Fruit fly (Drosophila melanogaster) whole organism, wandering third instar larva: ENCODE results near the gene COX7AL.

Experiments used
- CG32264 ChIP-seq: fragments of 200-800 bp; sonication (Bioruptor generic); optimal IDR thresholded peaks from 2 replicates; lab custom pipeline; 2016; ENCODE audit warnings: missing biosample characterization, missing genetic modification characterization
- HLH106 ChIP-seq: fragments of 200-800 bp; optimal IDR thresholded peaks from 3 replicates; lab custom pipeline; 2019; ENCODE audit warnings: missing biosample characterization, mild to moderate bottlenecking, missing genetic modification characterization, moderate library complexity
- Hnf4 ChIP-seq: fragments of 200-800 bp; sonication (Bioruptor generic); optimal IDR thresholded peaks from 2 replicates; lab custom pipeline; 2016; ENCODE audit warnings: missing biosample characterization, mild to moderate bottlenecking, missing genetic modification characterization
- Hr78 ChIP-seq: fragments of >200 bp; optimal IDR thresholded peaks from 2 replicates; lab custom pipeline; 2017; ENCODE audit warnings: missing biosample characterization, missing genetic modification characterization
- Hr83 ChIP-seq: fragments of 200-300 bp; sonication (Bioruptor generic); optimal IDR thresholded peaks from 2 replicates; lab custom pipeline; 2016; ENCODE audit warnings: missing biosample characterization, mild to moderate bottlenecking, missing genetic modification characterization, moderate library complexity; ENCODE audit not compliant: poor library complexity, severe bottlenecking
- Jra ChIP-seq: sonication (Bioruptor generic); optimal IDR thresholded peaks from 2 replicates; lab custom pipeline; 2016; ENCODE audit warnings: missing biosample characterization, missing genetic modification characterization
- Mio ChIP-seq: sonication (Bioruptor generic); optimal IDR thresholded peaks from 2 replicates; lab custom pipeline; 2016; ENCODE audit warnings: missing biosample characterization, missing genetic modification characterization
- Myc ChIP-seq: fragments of >200 bp; optimal IDR thresholded peaks from 2 replicates; lab custom pipeline; 2017
- N ChIP-seq: fragments of >200 bp; optimal IDR thresholded peaks from 2 replicates; lab custom pipeline; 2018; ENCODE audit warnings: missing biosample characterization, missing external identifiers, missing genetic modification characterization
- OdsH ChIP-seq: fragments of 200-800 bp; sonication (Bioruptor generic); optimal IDR thresholded peaks from 2 replicates; lab custom pipeline; 2016; ENCODE audit warnings: missing biosample characterization, mild to moderate bottlenecking, missing genetic modification characterization
- Rel ChIP-seq, 2 experiments: fragments of 200-800 bp; sonication (Bioruptor generic) in 1 of 2; optimal IDR thresholded peaks; 2 replicates in 1 of 2; 3 replicates in 1 of 2; lab custom pipeline; 2016 to 2019; ENCODE audit warnings: mild to moderate bottlenecking in 2 of 2, missing biosample characterization in 2 of 2, missing genetic modification characterization in 2 of 2, moderate library complexity in 1 of 2
- Sp1 ChIP-seq: fragments of 200-800 bp; sonication (Bioruptor generic); optimal IDR thresholded peaks from 3 replicates; lab custom pipeline; 2019; ENCODE audit warnings: missing biosample characterization, mild to moderate bottlenecking, missing genetic modification characterization, moderate library complexity
- Vsx2 ChIP-seq: fragments of 200-300, 225-300 bp; sonication (Bioruptor generic); optimal IDR thresholded peaks from 2 replicates; lab custom pipeline; 2018; ENCODE audit warnings: missing biosample characterization, missing genetic modification characterization; ENCODE audit not compliant: partially characterized antibody
- br ChIP-seq: fragments of 200-800 bp; sonication (Bioruptor generic); optimal IDR thresholded peaks from 2 replicates; lab custom pipeline; 2016; ENCODE audit warnings: missing biosample characterization, missing genetic modification characterization
- brk ChIP-seq: fragments of 200-800 bp; sonication (Bioruptor generic); optimal IDR thresholded peaks from 2 replicates; lab custom pipeline; 2016; ENCODE audit warnings: missing biosample characterization, mild to moderate bottlenecking, missing genetic modification characterization
- dl ChIP-seq, 2 experiments: fragments of 175-275, 200-275 bp in 1 of 2; fragments of 200-275 bp in 1 of 2; sonication (Bioruptor generic); optimal IDR thresholded peaks; lab custom pipeline; 2018; ENCODE audit warnings: mild to moderate bottlenecking in 2 of 2, missing biosample characterization in 2 of 2, missing genetic modification characterization in 2 of 2, moderate library complexity in 2 of 2; ENCODE audit not compliant: partially characterized antibody in 2 of 2, insufficient read depth in 1 of 2
- dmrt93B ChIP-seq: fragments of 200-800 bp; sonication (Bioruptor generic); optimal IDR thresholded peaks from 2 replicates; lab custom pipeline; 2018; ENCODE audit warnings: missing biosample characterization, mild to moderate bottlenecking, missing genetic modification characterization
- dsf ChIP-seq: sonication (Bioruptor generic); optimal IDR thresholded peaks from 2 replicates; lab custom pipeline; 2016; ENCODE audit warnings: missing biosample characterization, missing genetic modification characterization, borderline replicate concordance
- ey ChIP-seq: fragments of 200-800 bp; sonication (Bioruptor generic); optimal IDR thresholded peaks from 2 replicates; lab custom pipeline; 2016; ENCODE audit warnings: missing biosample characterization, missing genetic modification characterization
- foxo ChIP-seq, 2 experiments: fragments of 200-800 bp; sonication (Bioruptor generic); optimal IDR thresholded peaks; 2 replicates in 1 of 2; 3 replicates in 1 of 2; lab custom pipeline; 2016 to 2017; ENCODE audit warnings: missing biosample characterization in 2 of 2, missing genetic modification characterization in 2 of 2
- fru ChIP-seq: fragments of 200-800 bp; sonication (Bioruptor generic); optimal IDR thresholded peaks from 3 replicates; lab custom pipeline; 2016; ENCODE audit warnings: missing biosample characterization, mild to moderate bottlenecking, missing genetic modification characterization
- h ChIP-seq: fragments of 200-800 bp; sonication (Bioruptor generic); optimal IDR thresholded peaks from 3 replicates; lab custom pipeline; 2016; ENCODE audit warnings: missing biosample characterization, mild to moderate bottlenecking, missing genetic modification characterization
- psq ChIP-seq: fragments of 200-800 bp; sonication (Bioruptor generic); optimal IDR thresholded peaks from 3 replicates; lab custom pipeline; 2017; ENCODE audit warnings: missing biosample characterization, mild to moderate bottlenecking, missing genetic modification characterization, moderate library complexity
- rgr ChIP-seq: fragments of 200-800 bp; sonication (Bioruptor generic); optimal IDR thresholded peaks from 3 replicates; lab custom pipeline; 2016; ENCODE audit warnings: missing biosample characterization, mild to moderate bottlenecking, missing genetic modification characterization
- sage ChIP-seq: fragments of 200-800 bp; sonication (Bioruptor generic); optimal IDR thresholded peaks from 2 replicates; lab custom pipeline; 2016; ENCODE audit warnings: missing biosample characterization, mild to moderate bottlenecking, missing genetic modification characterization
- sv ChIP-seq: fragments of 200-800 bp; sonication (Bioruptor generic); optimal IDR thresholded peaks from 3 replicates; lab custom pipeline; 2016; ENCODE audit warnings: missing biosample characterization, missing genetic modification characterization
- usp ChIP-seq: fragments of >200 bp; optimal IDR thresholded peaks from 2 replicates; lab custom pipeline; 2017; ENCODE audit warnings: missing biosample characterization, missing genetic modification characterization
- woc ChIP-seq: sonication (Bioruptor generic); optimal IDR thresholded peaks from 2 replicates; lab custom pipeline; 2016; ENCODE audit warnings: missing biosample characterization, mild to moderate bottlenecking, missing genetic modification characterization

Gene COX7AL

dm6 chr3R:8355579-8355978 is 12.1 kb downstream of the COX7AL start:
- TF ChIP-seq dsf (GFP tag; lab: Kevin White, UChicago): no peak
- TF ChIP-seq Hnf4: peak; percentile 11
- peak; percentile 57 for TF ChIP-seq br (GFP tag; lab: Kevin White, UChicago)
- TF ChIP-seq fru (GFP tag; lab: Kevin White, UChicago): peak; percentile 67
- peak; percentile 25 for TF ChIP-seq HLH106
- peak; percentile 95 for TF ChIP-seq sv (GFP tag; lab: Kevin White, UChicago)
- no peak for TF ChIP-seq Hr78 (GFP tag; lab: Kevin White, UChicago)
- TF ChIP-seq ey (GFP tag; lab: Kevin White, UChicago): peak; percentile 50
- no peak for TF ChIP-seq Myc
- TF ChIP-seq woc (GFP tag; lab: Kevin White, UChicago): peak; percentile 12
- TF ChIP-seq brk (GFP tag; lab: Kevin White, UChicago): peak; percentile 26
- peak; percentile 9 for TF ChIP-seq psq (GFP tag; lab: Kevin White, UChicago)
- peak; percentile 4 for TF ChIP-seq sage (GFP tag; lab: Kevin White, UChicago)
- TF ChIP-seq h (GFP tag; lab: Kevin White, UChicago): peak; percentile 72
- no peak for TF ChIP-seq usp (GFP tag; lab: Kevin White, UChicago)
- TF ChIP-seq OdsH (GFP tag; lab: Kevin White, UChicago): peak; percentile 38
- TF ChIP-seq Jra (GFP tag; lab: Kevin White, UChicago): no peak
- peak in 1 of 2 experiments; percentile 54 for TF ChIP-seq foxo (GFP tag; optimal IDR thresholded peaks at IDR 0.05; lab: Kevin White, UChicago)
- TF ChIP-seq CG32264 (GFP tag; lab: Kevin White, UChicago): peak; percentile 44
- TF ChIP-seq rgr (GFP tag; lab: Kevin White, UChicago): peak; percentile 61
- TF ChIP-seq N (GFP tag; lab: Kevin White, UChicago): no peak

- TF ChIP-seq Myc (peak; percentile 95), Rel (GFP tag; optimal IDR thresholded peaks at IDR 0.05; lab: Kevin White, UChicago) (no peak), Rel (tag; optimal IDR thresholded peaks at IDR 0.05; lab: Kevin White, UChicago) (peak; percentile 78), dmrt93B (GFP tag; lab: Kevin White, UChicago) (no peak), sv (GFP tag; lab: Kevin White, UChicago) (no peak), dl (GFP tag; optimal IDR thresholded peaks at IDR 0.05; lab: Kevin White, UChicago; ENCODE audit: insufficient read depth in 1 of 2, partially characterized antibody in 2 of 2) (peak in 1 of 2 experiments; percentile 15), brk (GFP tag; lab: Kevin White, UChicago) (no peak), Vsx2 (GFP tag; lab: Kevin White, UChicago) (no peak), h (GFP tag; lab: Kevin White, UChicago) (peak; percentile 47), br (GFP tag; lab: Kevin White, UChicago) (no peak), woc (GFP tag; lab: Kevin White, UChicago) (peak; percentile 8), HLH106 (no peak), Mio (GFP tag; lab: Kevin White, UChicago) (no peak)
Observed at dm6 chr3R:8356626-8357290, 13.3 kb downstream of the COX7AL start, which contains the start of gene stck. TSS of gene stck (plus strand) at chr3R:8356978.

dm6 chr3R:8357372-8357992 is 14.0 kb downstream of the COX7AL start:
- TF ChIP-seq Hr83 (GFP tag; lab: Kevin White, UChicago) (peak; percentile 27), sage (GFP tag; lab: Kevin White, UChicago) (no peak), Jra (GFP tag; lab: Kevin White, UChicago) (peak; percentile 33)

dm6 chr3R:8358004-8358403 is 14.5 kb downstream of the COX7AL start:
- TF ChIP-seq sage (GFP tag; lab: Kevin White, UChicago) (peak; percentile 33), CG32264 (GFP tag; lab: Kevin White, UChicago) (no peak), HLH106 (no peak), Sp1 (GFP tag; lab: Kevin White, UChicago) (no peak), foxo (GFP tag; optimal IDR thresholded peaks at IDR 0.05; lab: Kevin White, UChicago) (no peak), h (GFP tag; lab: Kevin White, UChicago) (no peak), ey (GFP tag; lab: Kevin White, UChicago) (no peak)
